Fruit fly (Drosophila melanogaster) whole organism, embryonic: ENCODE results near the gene CG1801.

ENCODE experiments used
- C15 ChIP-seq: fragments of 200-800 bp; sonication (Bioruptor generic); IDR thresholded peaks from 3 replicates; pipeline ENCODE4 v1.3.6; 2022; ENCODE audit warnings: missing biosample characterization, missing genetic modification characterization
- CG10274 ChIP-seq: fragments of 200-800 bp; sonication (Bioruptor generic); optimal IDR thresholded peaks from 3 replicates; lab custom pipeline; 2017; ENCODE audit warnings: missing biosample characterization, mild to moderate bottlenecking, missing genetic modification characterization
- CG10543 ChIP-seq: fragments of 200-800 bp; sonication (Bioruptor generic); optimal IDR thresholded peaks from 3 replicates; lab custom pipeline; 2017; ENCODE audit warnings: missing biosample characterization, mild to moderate bottlenecking, missing genetic modification characterization, moderate library complexity
- CG10979 ChIP-seq: fragments of 200-800 bp; sonication (Bioruptor generic); optimal IDR thresholded peaks from 2 replicates; lab custom pipeline; 2018; ENCODE audit warnings: missing biosample characterization, mild to moderate bottlenecking, missing genetic modification characterization, moderate library complexity
- CG11093 ChIP-seq: fragments of 200-800 bp; sonication (Bioruptor generic); IDR thresholded peaks from 3 replicates; pipeline ENCODE4 v1.3.6; 2022; ENCODE audit warnings: missing biosample characterization, missing genetic modification characterization
- CG11560 ChIP-seq: fragments of 200-800 bp; sonication (Bioruptor generic); IDR thresholded peaks from 3 replicates; pipeline ENCODE4 v1.3.6; 2022; ENCODE audit warnings: missing biosample characterization, missing genetic modification characterization
- CG14441 ChIP-seq: fragments of 200-800 bp; sonication (Bioruptor generic); IDR thresholded peaks from 2 replicates; pipeline ENCODE4 v1.3.6; 2022; ENCODE audit warnings: missing biosample characterization, missing genetic modification characterization
- CG14667 ChIP-seq: fragments of 200-800 bp; sonication (Bioruptor generic); IDR thresholded peaks from 2 replicates; pipeline ENCODE4 v1.3.6; 2022; ENCODE audit warnings: missing biosample characterization, missing genetic modification characterization
- CG16779 ChIP-seq: fragments of 200-800 bp; sonication (Bioruptor generic); IDR thresholded peaks from 2 replicates; pipeline ENCODE4 v1.3.6; 2022; ENCODE audit warnings: missing biosample characterization, missing genetic modification characterization
- CG16813 ChIP-seq: fragments of 200-800 bp; sonication (Bioruptor generic); IDR thresholded peaks from 3 replicates; pipeline ENCODE4 v1.3.6; 2022; ENCODE audit warnings: missing biosample characterization, missing genetic modification characterization; ENCODE audit not compliant: partially characterized antibody
- CG2120 ChIP-seq: fragments of 200-800 bp; sonication (Bioruptor generic); optimal IDR thresholded peaks from 3 replicates; lab custom pipeline; 2016; ENCODE audit warnings: missing biosample characterization, missing genetic modification characterization
- CG3065 ChIP-seq: fragments of 200-800 bp; sonication (Bioruptor generic); optimal IDR thresholded peaks from 2 replicates; lab custom pipeline; 2016; ENCODE audit warnings: missing biosample characterization, missing genetic modification characterization
- CG31388 ChIP-seq: fragments of 200-800 bp; sonication (Bioruptor generic); optimal IDR thresholded peaks from 2 replicates; lab custom pipeline; 2016; ENCODE audit warnings: missing biosample characterization, missing genetic modification characterization
- CG33557 ChIP-seq: fragments of 200-800 bp; sonication (Bioruptor generic); optimal IDR thresholded peaks from 2 replicates; lab custom pipeline; 2019; ENCODE audit warnings: missing biosample characterization, mild to moderate bottlenecking, missing genetic modification characterization, moderate library complexity
- CG3995 ChIP-seq: fragments of 200-800 bp; sonication (Bioruptor generic); optimal IDR thresholded peaks from 3 replicates; lab custom pipeline; 2016; ENCODE audit warnings: missing biosample characterization, missing genetic modification characterization
- CG43689 ChIP-seq: fragments of 200-800 bp; sonication (Bioruptor generic); IDR thresholded peaks from 2 replicates; pipeline ENCODE4 v1.3.6; 2022; ENCODE audit warnings: missing biosample characterization, missing genetic modification characterization
- CG4404 ChIP-seq: fragments of 200-800 bp; sonication (Bioruptor generic); IDR thresholded peaks from 2 replicates; pipeline ENCODE4 v1.3.6; 2022; ENCODE audit warnings: missing biosample characterization, missing genetic modification characterization
- CG7357 ChIP-seq: fragments of 200-800 bp; sonication (Bioruptor generic); IDR thresholded peaks from 3 replicates; pipeline ENCODE4 v1.3.6; 2022; ENCODE audit warnings: missing biosample characterization, missing genetic modification characterization
- CG7928 ChIP-seq: fragments of 200-800 bp; sonication (Bioruptor generic); optimal IDR thresholded peaks from 2 replicates; lab custom pipeline; 2017; ENCODE audit warnings: missing biosample characterization, mild to moderate bottlenecking, missing genetic modification characterization
- CG8924 ChIP-seq: fragments of 200-800 bp; optimal IDR thresholded peaks from 3 replicates; lab custom pipeline; 2019; ENCODE audit warnings: missing biosample characterization, mild to moderate bottlenecking, missing genetic modification characterization, moderate library complexity
- CG8944 ChIP-seq: fragments of 200-800 bp; sonication (Bioruptor generic); optimal IDR thresholded peaks from 3 replicates; lab custom pipeline; 2016; ENCODE audit warnings: missing biosample characterization, missing genetic modification characterization
- CrebB ChIP-seq: fragments of 200-800 bp; sonication (Bioruptor generic); optimal IDR thresholded peaks from 3 replicates; lab custom pipeline; 2018; ENCODE audit warnings: missing biosample characterization, mild to moderate bottlenecking, missing genetic modification characterization
- D ChIP-seq, 2 experiments: fragments of 200-800 bp in 1 of 2; fragments of >200 bp in 1 of 2; sonication (Bioruptor generic) in 1 of 2; optimal IDR thresholded peaks; 2 replicates in 1 of 2; 3 replicates in 1 of 2; lab custom pipeline; 2017; ENCODE audit warnings: mild to moderate bottlenecking in 1 of 2, missing biosample characterization in 1 of 2, missing genetic modification characterization in 1 of 2, missing genetic modification reagents in 1 of 2
- Dad ChIP-seq: fragments of 200-800 bp; sonication (Bioruptor generic); optimal IDR thresholded peaks from 3 replicates; lab custom pipeline; 2016; ENCODE audit warnings: missing biosample characterization, missing genetic modification characterization
- PHDP ChIP-seq: fragments of 200-800 bp; sonication (Bioruptor generic); optimal IDR thresholded peaks from 3 replicates; lab custom pipeline; 2018; ENCODE audit warnings: missing biosample characterization, mild to moderate bottlenecking, missing genetic modification characterization, moderate library complexity
- Ssrp ChIP-seq: fragments of 200-800 bp; sonication (Bioruptor generic); optimal IDR thresholded peaks from 2 replicates; lab custom pipeline; 2018; ENCODE audit warnings: missing biosample characterization, mild to moderate bottlenecking, missing genetic modification characterization, moderate library complexity
- Trl ChIP-seq, 3 experiments: fragments of >200 bp in 2 of 3; fragments of 200-800 bp in 1 of 3; sonication (Bioruptor generic) in 1 of 3; optimal IDR thresholded peaks; 2 replicates in 1 of 3; 3 replicates in 2 of 3; lab custom pipeline; 2016 to 2017; ENCODE audit warnings: missing biosample characterization in 1 of 3, missing genetic modification characterization in 1 of 3
- Xrp1 ChIP-seq: fragments of 200-800 bp; sonication (Bioruptor generic); IDR thresholded peaks from 2 replicates; pipeline ENCODE4 v1.3.6; 2022; ENCODE audit warnings: missing biosample characterization, missing genetic modification characterization
- ab ChIP-seq: fragments of 200-800 bp; sonication (Bioruptor generic); optimal IDR thresholded peaks from 2 replicates; lab custom pipeline; 2016; ENCODE audit warnings: missing biosample characterization, missing genetic modification characterization
- br ChIP-seq: fragments of >200 bp; optimal IDR thresholded peaks from 2 replicates; lab custom pipeline; 2017
- bsh ChIP-seq, 2 experiments: fragments of 200-800 bp; sonication (Bioruptor generic); optimal IDR thresholded peaks; 2 replicates each; lab custom pipeline; 2017 to 2018; ENCODE audit warnings: mild to moderate bottlenecking in 2 of 2, missing biosample characterization in 2 of 2, missing genetic modification characterization in 2 of 2, moderate library complexity in 1 of 2
- crol ChIP-seq: fragments of 200-800 bp; sonication (Bioruptor generic); IDR thresholded peaks from 2 replicates; pipeline ENCODE4 v1.3.6; 2022; ENCODE audit warnings: missing biosample characterization, missing genetic modification characterization
- dm ChIP-seq: fragments of 200-800 bp; sonication (Bioruptor generic); optimal IDR thresholded peaks from 3 replicates; lab custom pipeline; 2016; ENCODE audit warnings: missing biosample characterization, missing genetic modification characterization
- fd64A ChIP-seq: fragments of 200-800 bp; sonication (Bioruptor generic); optimal IDR thresholded peaks from 3 replicates; lab custom pipeline; 2018; ENCODE audit warnings: missing biosample characterization, mild to moderate bottlenecking, missing genetic modification characterization
- fru ChIP-seq: fragments of >200 bp; optimal IDR thresholded peaks from 2 replicates; lab custom pipeline; 2017
- fu2 ChIP-seq: fragments of 200-800 bp; sonication (Bioruptor generic); optimal IDR thresholded peaks from 2 replicates; lab custom pipeline; 2016; ENCODE audit warnings: missing biosample characterization, missing genetic modification characterization
- gce ChIP-seq: fragments of 200-800 bp; sonication (Bioruptor generic); IDR thresholded peaks from 3 replicates; pipeline ENCODE4 v1.3.6; 2022; ENCODE audit warnings: missing biosample characterization, missing genetic modification characterization
- gsb ChIP-seq: fragments of 200-800 bp; sonication (Bioruptor generic); IDR thresholded peaks from 2 replicates; pipeline ENCODE4 v1.3.6; 2022; ENCODE audit warnings: missing biosample characterization, missing genetic modification characterization
- ind ChIP-seq: fragments of 200-800 bp; sonication (Bioruptor generic); optimal IDR thresholded peaks from 3 replicates; lab custom pipeline; 2016; ENCODE audit warnings: missing biosample characterization, missing genetic modification characterization
- insv ChIP-seq, 2 experiments: fragments of 200-800 bp; sonication (Bioruptor generic); optimal IDR thresholded peaks; 3 replicates each; lab custom pipeline; 2016 to 2018; ENCODE audit warnings: missing biosample characterization in 2 of 2, missing genetic modification characterization in 2 of 2
- ken ChIP-seq: fragments of 200-800 bp; sonication (Bioruptor generic); IDR thresholded peaks from 3 replicates; pipeline ENCODE4 v1.3.6; 2022; ENCODE audit warnings: missing biosample characterization, missing genetic modification characterization
- luna ChIP-seq: fragments of 200-800 bp; sonication (Bioruptor generic); optimal IDR thresholded peaks from 2 replicates; lab custom pipeline; 2016; ENCODE audit warnings: missing biosample characterization, missing genetic modification characterization
- ranshi ChIP-seq: fragments of 200-800 bp; sonication (Bioruptor generic); IDR thresholded peaks from 2 replicates; pipeline ENCODE4 v1.3.6; 2022; ENCODE audit warnings: missing biosample characterization, missing genetic modification characterization
- sens-2 ChIP-seq: fragments of 200-800 bp; sonication (Bioruptor generic); IDR thresholded peaks from 2 replicates; pipeline ENCODE4 v1.3.6; 2022; ENCODE audit warnings: missing biosample characterization, missing genetic modification characterization
- slp2 ChIP-seq: fragments of 200-800 bp; sonication (Bioruptor generic); optimal IDR thresholded peaks from 2 replicates; lab custom pipeline; 2016; ENCODE audit warnings: missing biosample characterization, missing genetic modification characterization
- tgo ChIP-seq: fragments of 200-800 bp; sonication (Bioruptor generic); IDR thresholded peaks from 3 replicates; pipeline ENCODE4 v1.3.6; 2022; ENCODE audit warnings: missing biosample characterization, missing genetic modification characterization
- wek ChIP-seq: fragments of 200-800 bp; sonication (Bioruptor generic); optimal IDR thresholded peaks from 3 replicates; lab custom pipeline; 2018; ENCODE audit warnings: missing biosample characterization, mild to moderate bottlenecking, missing genetic modification characterization, moderate library complexity
- yki ChIP-seq: fragments of >200 bp; optimal IDR thresholded peaks from 3 replicates; lab custom pipeline; 2018
- zen ChIP-seq: fragments of 200-800 bp; sonication (Bioruptor generic); optimal IDR thresholded peaks from 3 replicates; lab custom pipeline; 2018; ENCODE audit warnings: missing biosample characterization, mild to moderate bottlenecking, missing genetic modification characterization, moderate library complexity
- zen2 ChIP-seq: fragments of 200-800 bp; sonication (Bioruptor generic); IDR thresholded peaks from 3 replicates; pipeline ENCODE4 v1.3.6; 2022; ENCODE audit warnings: missing biosample characterization, missing genetic modification characterization; ENCODE audit not compliant: partially characterized antibody

Gene CG1801

dm6 chrX:21366311-21366990 lies 49.1 kb upstream of the CG1801 start (continued):
- TF ChIP-seq luna (GFP tag; lab: Kevin White, UChicago) (no peak), CG11093 (GFP tag; lab: Robert Waterston, UW) (peak; percentile 83), ind (GFP tag; lab: Kevin White, UChicago) (peak; percentile 89), CG2120 (GFP tag; lab: Kevin White, UChicago) (peak; percentile 63), ranshi (peak; percentile 87), CG3065 (peak; percentile 69), CG16813 (no peak), CG10543 (GFP tag; lab: Kevin White, UChicago) (peak; percentile 97), fd64A (GFP tag; lab: Kevin White, UChicago) (peak; percentile 68), CG3995 (GFP tag; lab: Kevin White, UChicago) (peak; percentile 32), Dad (GFP tag; lab: Kevin White, UChicago) (peak; percentile 12), CG31388 (GFP tag; lab: Kevin White, UChicago) (peak; percentile 72), yki (no peak), Ssrp (tag; lab: Kevin White, UChicago) (peak; percentile 92), CG33557 (GFP tag; lab: Kevin White, UChicago) (peak; percentile 85), CG14441 (peak; percentile 82), br (lab: Kevin White, UChicago) (no peak), CrebB (peak; percentile 86), sens-2 (GFP tag; lab: Robert Waterston, UW) (0 out of 2 replicates have a peak, but pooled peaks have one; percentile 13), fu2 (GFP tag; lab: Kevin White, UChicago) (no peak), D (optimal IDR thresholded peaks at IDR 0.05; lab: Kevin White, UChicago) (no peak), D (GFP tag; optimal IDR thresholded peaks at IDR 0.05; lab: Kevin White, UChicago) (peak; percentile 90), C15 (GFP tag; lab: Robert Waterston, UW) (peak; percentile 63; the same call in 1 of the 3 replicates), CG8944 (peak; percentile 43), gce (GFP tag; lab: Robert Waterston, UW) (peak; percentile 40; the same call in 1 of the 3 replicates), crol (peak; percentile 84), CG10274 (GFP tag; lab: Kevin White, UChicago) (peak; percentile 74), gsb (GFP tag; lab: Robert Waterston, UW) (peak; percentile 84), tgo (GFP tag; lab: Robert Waterston, UW) (peak; percentile 88), CG7357 (GFP tag; lab: Robert Waterston, UW) (peak; percentile 82; the same call in 2 of the 3 replicates), wek (GFP tag; lab: Kevin White, UChicago) (peak; percentile 43), Xrp1 (GFP tag; lab: Robert Waterston, UW) (peak; percentile 85), CG11560 (tag; lab: Robert Waterston, UW) (peak; percentile 79), CG43689 (GFP tag; lab: Robert Waterston, UW) (peak; percentile 75), bsh (GFP tag; optimal IDR thresholded peaks at IDR 0.05; lab: Kevin White, UChicago) (peak; percentile 48 to 90), zen (tag; lab: Kevin White, UChicago) (peak; percentile 74), slp2 (peak; percentile 16), CG10979 (tag; lab: Kevin White, UChicago) (peak; percentile 92), CG8924 (tag; lab: Kevin White, UChicago) (peak; percentile 96), Trl (optimal IDR thresholded peaks at IDR 0.05; lab: Kevin White, UChicago) (peak; percentile 9 to 27), Trl (GFP tag; optimal IDR thresholded peaks at IDR 0.05; lab: Kevin White, UChicago) (peak; percentile 24), CG4404 (GFP tag; lab: Robert Waterston, UW) (peak; percentile 84), ab (GFP tag; lab: Kevin White, UChicago) (no peak), CG16779 (GFP tag; lab: Robert Waterston, UW) (peak; percentile 71), PHDP (tag; lab: Kevin White, UChicago) (peak; percentile 93), ken (GFP tag; lab: Robert Waterston, UW) (peak; percentile 81), CG14667 (peak; percentile 75), CG7928 (GFP tag; lab: Kevin White, UChicago) (peak; percentile 63), zen2 (GFP tag; lab: Robert Waterston, UW) (no peak), fru (no peak), insv (GFP tag; optimal IDR thresholded peaks at IDR 0.05; lab: Kevin White, UChicago) (peak in 1 of 2 experiments; percentile 69), dm (GFP tag; lab: Kevin White, UChicago) (no peak)
